Worm (Caenorhabditis elegans) whole organism, late embryonic: ENCODE measurements around the gene C50F4.4.

Source experiments
- ets-4 ChIP-seq: sonication (generic microtip); optimal IDR thresholded peaks from 2 replicates; lab custom pipeline; 2016; ENCODE audit warnings: missing genetic modification characterization, missing compliant biosample characterization
- pqm-1 ChIP-seq: sonication (generic microtip); optimal IDR thresholded peaks from 2 replicates; lab custom pipeline; 2016; ENCODE audit warnings: missing genetic modification characterization, missing compliant biosample characterization

ce11 chrV:9534621-9535020, 1.9 kb upstream of the C50F4.4 start, which contains the start of gene tag-329:
- TF ChIP-seq ets-4 (tag; lab: Kevin White, UChicago) (no peak), pqm-1 (no peak)
